Worm (Caenorhabditis elegans) whole organism, young adult: Measurements from ENCODE around the gene F44A6.3.

ENCODE experiments used
- B0019.2 ChIP-seq: fragments of 200-800 bp; sonication (Bioruptor generic); conservative IDR thresholded peaks from 2 replicates; pipeline ENCODE4 v1.3.6; 2022; ENCODE audit warnings: missing genetic modification reagents, missing genetic modification characterization, missing compliant biosample characterization
- B0035.1 ChIP-seq: sonication (generic microtip); optimal IDR thresholded peaks from 2 replicates; lab custom pipeline; 2016; ENCODE audit warnings: missing genetic modification characterization, mild to moderate bottlenecking, missing compliant biosample characterization, missing genotype, missing genetic modification reagents
- B0261.1 ChIP-seq: sonication (generic microtip); optimal IDR thresholded peaks from 2 replicates; lab custom pipeline; 2016; ENCODE audit warnings: mild to moderate bottlenecking, missing genetic modification characterization, moderate library complexity, missing compliant biosample characterization
- B0336.3 ChIP-seq: fragments of 200-800 bp; sonication (Bioruptor generic); IDR thresholded peaks from 2 replicates; pipeline ENCODE4 v1.3.6; 2022; ENCODE audit warnings: missing genetic modification characterization, missing compliant biosample characterization
- F22D6.2 ChIP-seq: sonication (generic microtip); optimal IDR thresholded peaks from 2 replicates; lab custom pipeline; 2016; ENCODE audit warnings: mild to moderate bottlenecking, missing genetic modification characterization, missing compliant biosample characterization
- F52B5.7 ChIP-seq: sonication (generic microtip); optimal IDR thresholded peaks from 2 replicates; lab custom pipeline; 2016; ENCODE audit warnings: mild to moderate bottlenecking, missing genetic modification characterization, missing compliant biosample characterization
- F55B11.4 ChIP-seq: sonication (generic microtip); optimal IDR thresholded peaks from 2 replicates; lab custom pipeline; 2016; ENCODE audit warnings: missing compliant biosample characterization, missing genetic modification characterization, borderline replicate concordance; ENCODE audit not compliant: insufficient read depth
- K11D2.4 ChIP-seq: fragments of 200-800 bp; sonication (Bioruptor generic); IDR thresholded peaks from 2 replicates; pipeline ENCODE4 v1.3.6; 2022; ENCODE audit warnings: missing genetic modification reagents, missing genetic modification characterization, missing compliant biosample characterization
- T07F8.4 ChIP-seq: sonication (generic microtip); optimal IDR thresholded peaks from 2 replicates; lab custom pipeline; 2016; ENCODE audit warnings: mild to moderate bottlenecking, missing genetic modification characterization, moderate library complexity, missing compliant biosample characterization
- ZK185.1 ChIP-seq: sonication (generic microtip); optimal IDR thresholded peaks from 2 replicates; lab custom pipeline; 2016; ENCODE audit warnings: mild to moderate bottlenecking, missing genetic modification characterization, missing compliant biosample characterization; ENCODE audit not compliant: poor library complexity, severe bottlenecking
- ceh-27 ChIP-seq: fragments of 200-800 bp; sonication (Bioruptor generic); optimal IDR thresholded peaks from 2 replicates; lab custom pipeline; 2018; ENCODE audit warnings: mild to moderate bottlenecking, missing genetic modification characterization, moderate library complexity, missing compliant biosample characterization
- ceh-40 ChIP-seq: fragments of 200-800 bp; sonication (Bioruptor generic); IDR thresholded peaks from 2 replicates; pipeline ENCODE4 v1.3.6; 2022; ENCODE audit warnings: missing genetic modification characterization, missing compliant biosample characterization
- die-1 ChIP-seq: sonication (generic microtip); optimal IDR thresholded peaks from 2 replicates; lab custom pipeline; 2016; ENCODE audit warnings: missing genotype, mild to moderate bottlenecking, missing genetic modification characterization, missing compliant biosample characterization
- dpff-1 ChIP-seq: sonication (generic microtip); optimal IDR thresholded peaks from 2 replicates; lab custom pipeline; 2017; ENCODE audit warnings: mild to moderate bottlenecking, missing genetic modification characterization, missing compliant biosample characterization
- dpl-1 ChIP-seq: fragments of 150-350 bp; optimal IDR thresholded peaks from 2 replicates; lab custom pipeline; 2014; ENCODE audit warnings: missing biosample characterization, missing genetic modification reagents, missing genetic modification characterization
- egl-18 ChIP-seq: fragments of 200-800 bp; sonication (Bioruptor generic); IDR thresholded peaks from 2 replicates; pipeline ENCODE4 v1.3.6; 2022; ENCODE audit warnings: missing genetic modification reagents, missing genetic modification characterization, missing compliant biosample characterization
- ets-4 ChIP-seq: fragments of 200-800 bp; sonication (Bioruptor generic); optimal IDR thresholded peaks from 2 replicates; lab custom pipeline; 2018; ENCODE audit warnings: mild to moderate bottlenecking, missing genetic modification characterization, missing compliant biosample characterization
- fkh-3 ChIP-seq: sonication (generic microtip); optimal IDR thresholded peaks from 2 replicates; lab custom pipeline; 2016; ENCODE audit warnings: mild to moderate bottlenecking, missing genetic modification characterization, missing compliant biosample characterization
- hlh-12 ChIP-seq: sonication (generic microtip); optimal IDR thresholded peaks from 2 replicates; lab custom pipeline; 2016; ENCODE audit warnings: missing genetic modification characterization, missing compliant biosample characterization
- hmg-1.2 ChIP-seq: fragments of 200-800 bp; sonication (Bioruptor generic); IDR thresholded peaks from 2 replicates; pipeline ENCODE4 v1.3.6; 2022; ENCODE audit warnings: missing genetic modification reagents, missing genetic modification characterization, missing compliant biosample characterization
- let-607 ChIP-seq, 2 experiments: fragments of 200-800 bp in 1 of 2; sonication (Bioruptor generic) in 1 of 2; sonication (generic microtip) in 1 of 2; optimal IDR thresholded peaks; 2 replicates each; lab custom pipeline; 2016 to 2018; ENCODE audit warnings: mild to moderate bottlenecking in 2 of 2, missing compliant biosample characterization in 2 of 2, missing genetic modification characterization in 2 of 2, moderate library complexity in 2 of 2, missing genotype in 1 of 2
- lin-54 ChIP-seq: fragments of 200-800 bp; sonication (Bioruptor generic); optimal IDR thresholded peaks from 2 replicates; lab custom pipeline; 2018; ENCODE audit warnings: mild to moderate bottlenecking, missing genetic modification characterization, missing compliant biosample characterization
- lir-1 ChIP-seq: fragments of 200-800 bp; sonication (Bioruptor generic); conservative IDR thresholded peaks from 2 replicates; pipeline ENCODE4 v1.3.6; 2022; ENCODE audit warnings: missing genetic modification reagents, missing genetic modification characterization, missing compliant biosample characterization
- lsl-1 ChIP-seq: fragments of 200-800 bp; sonication (Bioruptor generic); optimal IDR thresholded peaks from 2 replicates; lab custom pipeline; 2018; ENCODE audit warnings: mild to moderate bottlenecking, missing genetic modification characterization, moderate library complexity, missing compliant biosample characterization
- madf-3 ChIP-seq: fragments of 200-800 bp; sonication (Bioruptor generic); IDR thresholded peaks from 2 replicates; pipeline ENCODE4 v1.3.6; 2022; ENCODE audit warnings: missing genetic modification reagents, missing genetic modification characterization, missing compliant biosample characterization
- nfya-2 ChIP-seq: fragments of 200-800 bp; sonication (Bioruptor generic); IDR thresholded peaks from 2 replicates; pipeline ENCODE4 v1.3.6; 2022; ENCODE audit warnings: missing genetic modification reagents, missing genetic modification characterization, missing compliant biosample characterization
- nfyb-1 ChIP-seq: fragments of 200-800 bp; sonication (Bioruptor generic); IDR thresholded peaks from 2 replicates; pipeline ENCODE4 v1.3.6; 2022; ENCODE audit warnings: missing genetic modification reagents, missing genetic modification characterization, missing compliant biosample characterization
- nhr-80 ChIP-seq: sonication (generic microtip); optimal IDR thresholded peaks from 2 replicates; lab custom pipeline; 2016; ENCODE audit warnings: missing genetic modification characterization, missing compliant biosample characterization
- nhr-90 ChIP-seq: sonication (generic microtip); optimal IDR thresholded peaks from 2 replicates; lab custom pipeline; 2016; ENCODE audit warnings: missing genotype, mild to moderate bottlenecking, missing genetic modification characterization, missing compliant biosample characterization
- pha-4 ChIP-seq: fragments of 150-350 bp; sonication (generic microtip); optimal IDR thresholded peaks from 2 replicates; lab custom pipeline; 2014; ENCODE audit warnings: missing biosample characterization, missing genetic modification reagents, missing genetic modification characterization
- rec-8 ChIP-seq, 2 experiments: sonication (generic microtip); optimal IDR thresholded peaks; 2 replicates each; lab custom pipeline; 2016; ENCODE audit warnings: mild to moderate bottlenecking in 2 of 2, missing genetic modification characterization in 2 of 2, missing genetic modification reagents in 2 of 2, missing genotype in 2 of 2, missing biosample characterization in 1 of 2, missing compliant biosample characterization in 1 of 2, moderate library complexity in 1 of 2
- repo-1 ChIP-seq: sonication (generic microtip); optimal IDR thresholded peaks from 2 replicates; lab custom pipeline; 2017; ENCODE audit warnings: mild to moderate bottlenecking, missing genetic modification characterization, missing compliant biosample characterization
- rpc-1 ChIP-seq, 2 experiments: fragments of 150-350 bp in 1 of 2; sonication (generic microtip) in 1 of 2; optimal IDR thresholded peaks; 2 replicates each; lab custom pipeline; 2014 to 2018; ENCODE audit warnings: missing biosample characterization in 1 of 2, missing genetic modification characterization in 1 of 2, missing genetic modification reagents in 1 of 2, missing genotype in 1 of 2
- snpc-4 ChIP-seq, 5 experiments: fragments of 150-350 bp in 1 of 5; sonication (generic microtip) in 4 of 5; optimal IDR thresholded peaks; 2 replicates each; lab custom pipeline; 2014 to 2018; ENCODE audit warnings: missing genetic modification characterization in 5 of 5, missing biosample characterization in 3 of 5, antibody characterized with exemption in 2 of 5, mild to moderate bottlenecking in 2 of 5, missing compliant biosample characterization in 2 of 5, missing genotype in 2 of 5, moderate library complexity in 2 of 5, missing genetic modification reagents in 1 of 5
- sptf-2 ChIP-seq: fragments of 200-800 bp; sonication (Bioruptor generic); optimal IDR thresholded peaks from 2 replicates; lab custom pipeline; 2018; ENCODE audit warnings: mild to moderate bottlenecking, missing genetic modification characterization, missing compliant biosample characterization
- tbx-9 ChIP-seq: sonication (generic microtip); optimal IDR thresholded peaks from 2 replicates; lab custom pipeline; 2016; ENCODE audit warnings: borderline replicate concordance, missing genetic modification characterization, inconsistent platforms, missing compliant biosample characterization
- xnd-1 ChIP-seq: sonication (generic microtip); optimal IDR thresholded peaks from 2 replicates; lab custom pipeline; 2016; ENCODE audit warnings: missing genotype, missing genetic modification reagents, missing genetic modification characterization, missing compliant biosample characterization
- ztf-18 ChIP-seq: sonication (generic microtip); optimal IDR thresholded peaks from 2 replicates; lab custom pipeline; 2016; ENCODE audit warnings: missing genotype, mild to moderate bottlenecking, missing genetic modification characterization, missing compliant biosample characterization
- ztf-6 ChIP-seq: fragments of 200-800 bp; sonication (Bioruptor generic); IDR thresholded peaks from 2 replicates; pipeline ENCODE4 v1.3.6; 2022; ENCODE audit warnings: missing genetic modification reagents, missing genetic modification characterization, missing compliant biosample characterization

Gene F44A6.3

ce11 chrX:10188493-10188895, 24.1 kb upstream of the F44A6.3 start (continued):
- TF ChIP-seq lir-1 (GFP tag; lab: Robert Waterston, UW) (no peak), F52B5.7 (tag; lab: Kevin White, UChicago) (no peak), B0261.1 (tag; lab: Kevin White, UChicago) (no peak), sptf-2 (GFP tag; lab: Kevin White, UChicago) (no peak), nhr-90 (peak; percentile 54), nfyb-1 (0 out of 2 replicates have a peak, but pooled peaks have one; percentile 48), lin-54 (GFP tag; lab: Kevin White, UChicago) (peak; percentile 14), B0336.3 (GFP tag; lab: Robert Waterston, UW) (no peak; the same call in 1 of the 2 replicates), K11D2.4 (peak; percentile 68), hlh-12 (tag; lab: Kevin White, UChicago) (no peak), nfya-2 (GFP tag; lab: Robert Waterston, UW) (no peak), B0035.1 (tag; lab: Kevin White, UChicago) (no peak), ceh-27 (peak; percentile 75), B0019.2 (GFP tag; lab: Robert Waterston, UW) (no peak), snpc-4 (GFP tag; optimal IDR thresholded peaks at IDR 0.05; lab: Kevin White, UChicago) (peak; percentile 31), snpc-4 (tag; optimal IDR thresholded peaks at IDR 0.05; lab: Kevin White, UChicago) (peak in 3 of 4 experiments; percentile 8 to 53 (median 48)), rpc-1 (optimal IDR thresholded peaks at IDR 0.05; lab: Kevin White, UChicago) (no peak), rpc-1 (tag; optimal IDR thresholded peaks at IDR 0.05; lab: Kevin White, UChicago) (no peak), dpl-1 (no peak), pha-4 (tag; lab: Kevin White, UChicago) (no peak), F22D6.2 (tag; lab: Kevin White, UChicago) (peak; percentile 50), T07F8.4 (tag; lab: Kevin White, UChicago) (peak; percentile 15), tbx-9 (tag; lab: Kevin White, UChicago) (no peak), die-1 (tag; lab: Kevin White, UChicago) (no peak), nhr-80 (tag; lab: Kevin White, UChicago) (peak; percentile 83), hmg-1.2 (GFP tag; lab: Robert Waterston, UW) (peak; percentile 60), let-607 (tag; optimal IDR thresholded peaks at IDR 0.05; lab: Kevin White, UChicago) (peak in 1 of 2 experiments; percentile 25)
- TF ChIP-seq, all 124 proteins: peak for 33

- TF ChIP-seq fkh-3 (no peak), rec-8 (tag; optimal IDR thresholded peaks at IDR 0.05; lab: Kevin White, UChicago) (no peak), hmg-1.2 (GFP tag; lab: Robert Waterston, UW) (no peak), dpff-1 (tag; lab: Kevin White, UChicago) (no peak), sptf-2 (GFP tag; lab: Kevin White, UChicago) (no peak), B0035.1 (tag; lab: Kevin White, UChicago) (no peak), xnd-1 (no peak), madf-3 (GFP tag; lab: Robert Waterston, UW) (no peak), ets-4 (GFP tag; lab: Kevin White, UChicago) (no peak), egl-18 (no peak), ztf-18 (tag; lab: Kevin White, UChicago) (no peak), repo-1 (tag; lab: Kevin White, UChicago) (no peak), ZK185.1 (no peak), ceh-40 (GFP tag; lab: Robert Waterston, UW) (no peak), lsl-1 (GFP tag; lab: Kevin White, UChicago) (no peak), dpl-1 (no peak), F55B11.4 (tag; lab: Kevin White, UChicago) (no peak), nhr-80 (tag; lab: Kevin White, UChicago) (no peak), ztf-6 (GFP tag; lab: Robert Waterston, UW) (no peak), K11D2.4 (no peak)
Measured at ce11 chrX:10189244-10189643, 23.3 kb upstream of the F44A6.3 start.
